Fruit fly (Drosophila melanogaster): ENCODE data around the gene AOX2.

dm6 chr3R:15557308-15557707 is 15.1 kb upstream of the AOX2 start:
- TF ChIP-seq CG5204 (GFP tag; optimal IDR thresholded peaks at IDR 0.05), result no peak
- TF ChIP-seq pad (GFP tag; optimal IDR thresholded peaks at IDR 0.05), result no peak
- no peak for TF ChIP-seq Mnt (GFP tag; optimal IDR thresholded peaks at IDR 0.05)
- TF ChIP-seq kay (GFP tag; ENCODE audit: borderline replicate concordance), result no peak
- TF ChIP-seq CG14711 (tag; optimal IDR thresholded peaks at IDR 0.05), result no peak
- TF ChIP-seq toe (GFP tag; optimal IDR thresholded peaks at IDR 0.05), result no peak
- no peak for TF ChIP-seq CG11617 (GFP tag; optimal IDR thresholded peaks at IDR 0.05)
- TF ChIP-seq CG7101 (tag; optimal IDR thresholded peaks at IDR 0.05), result no peak
- no peak for TF ChIP-seq cic (GFP tag; optimal IDR thresholded peaks at IDR 0.05)
- TF ChIP-seq tj (GFP tag; optimal IDR thresholded peaks at IDR 0.05), result no peak
- no peak for TF ChIP-seq CG33017 (tag; optimal IDR thresholded peaks at IDR 0.05)
- TF ChIP-seq CG12768 (GFP tag; optimal IDR thresholded peaks at IDR 0.05), result no peak
- no peak for TF ChIP-seq ovo (GFP tag; optimal IDR thresholded peaks at IDR 0.05)
- TF ChIP-seq CG7045 (GFP tag; optimal IDR thresholded peaks at IDR 0.05), result no peak
